Fruit fly (Drosophila melanogaster): Measurements from ENCODE around the gene Mettl3.

The Mettl3 gene

DNA sequence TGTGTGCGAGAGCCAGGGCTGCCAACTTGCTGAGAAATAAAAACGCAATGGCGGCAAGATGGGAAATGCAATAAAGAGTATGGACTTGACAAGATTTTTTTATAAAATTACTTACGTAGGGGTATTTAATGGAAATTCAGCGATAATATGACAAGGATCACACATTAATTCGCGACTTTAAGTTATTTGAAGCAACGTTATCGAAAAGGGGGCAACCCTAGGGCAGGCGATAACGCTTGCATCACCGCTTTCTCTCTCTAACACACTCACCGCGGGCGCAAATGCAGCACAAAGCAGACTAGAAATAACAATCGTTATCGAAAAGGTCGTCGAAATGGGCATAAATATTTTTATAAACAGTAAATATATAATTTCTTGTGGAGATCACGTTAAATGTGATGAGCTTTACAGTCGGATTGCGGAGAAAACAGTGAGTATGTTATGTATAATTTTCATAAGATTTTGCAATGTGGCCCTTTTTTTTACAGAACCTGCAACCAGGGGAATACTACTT, 16.1 kb downstream of the Mettl3 start, which contains the start of gene Rox8 (continued):
- TF ChIP-seq dsf (GFP tag; optimal IDR thresholded peaks at IDR 0.05; ENCODE audit: borderline replicate concordance) (peak; percentile 21), psq (GFP tag; optimal IDR thresholded peaks at IDR 0.05) (peak; percentile 96)

dm6 chr3R:24050690-24051440, 18.9 kb downstream of the Mettl3 start, which contains the start of the genes Atg6 and Pisd:
TSS of gene Atg6 (minus strand) at chr3R:24050782.
TSS of gene Pisd (plus strand) at chr3R:24050783.
- TF ChIP-seq Myc (optimal IDR thresholded peaks at IDR 0.05) (peak; percentile 77), ey (GFP tag; optimal IDR thresholded peaks at IDR 0.05) (peak; percentile 33), jim (GFP tag; optimal IDR thresholded peaks at IDR 0.05) (no peak), Hr83 (GFP tag; optimal IDR thresholded peaks at IDR 0.05; ENCODE audit: poor library complexity, severe bottlenecking) (no peak), Hr78 (GFP tag; optimal IDR thresholded peaks at IDR 0.05) (no peak), woc (GFP tag; optimal IDR thresholded peaks at IDR 0.05) (peak; percentile 66), OdsH (GFP tag; optimal IDR thresholded peaks at IDR 0.05) (no peak), Abd-B (GFP tag; optimal IDR thresholded peaks at IDR 0.05) (no peak), brk (GFP tag; optimal IDR thresholded peaks at IDR 0.05) (no peak), Dfd (GFP tag; optimal IDR thresholded peaks at IDR 0.05) (no peak), pan (optimal IDR thresholded peaks at IDR 0.05) (no peak), h (GFP tag; optimal IDR thresholded peaks at IDR 0.05) (peak; percentile 78), Rel (GFP tag; optimal IDR thresholded peaks at IDR 0.05) (no peak), Rel (tag; optimal IDR thresholded peaks at IDR 0.05) (peak; percentile 54), Jra (GFP tag; optimal IDR thresholded peaks at IDR 0.05) (no peak), psq (GFP tag; optimal IDR thresholded peaks at IDR 0.05) (peak; percentile 26), fru (GFP tag; optimal IDR thresholded peaks at IDR 0.05) (peak; percentile 99), HLH106 (tag; optimal IDR thresholded peaks at IDR 0.05) (peak; percentile 31), foxo (GFP tag; optimal IDR thresholded peaks at IDR 0.05) (peak in 1 of 2 experiments; percentile 44), N (GFP tag; optimal IDR thresholded peaks at IDR 0.05) (no peak), GATAd (GFP tag; optimal IDR thresholded peaks at IDR 0.05) (no peak), usp (GFP tag; optimal IDR thresholded peaks at IDR 0.05) (no peak), Mio (GFP tag; optimal IDR thresholded peaks at IDR 0.05) (no peak), dmrt93B (GFP tag; optimal IDR thresholded peaks at IDR 0.05) (no peak), Sp1 (GFP tag; optimal IDR thresholded peaks at IDR 0.05) (peak; percentile 44), CrebA (GFP tag; optimal IDR thresholded peaks at IDR 0.05; ENCODE audit: borderline replicate concordance) (no peak), tai (GFP tag; optimal IDR thresholded peaks at IDR 0.05) (no peak), dl (GFP tag; optimal IDR thresholded peaks at IDR 0.05; ENCODE audit: insufficient read depth in 1 of 2, partially characterized antibody in 2 of 2) (no peak), sv (GFP tag; optimal IDR thresholded peaks at IDR 0.05) (no peak), CG9705 (GFP tag; optimal IDR thresholded peaks at IDR 0.05) (no peak), br (GFP tag; optimal IDR thresholded peaks at IDR 0.05) (no peak), lola (GFP tag; optimal IDR thresholded peaks at IDR 0.05) (no peak), Hnf4 (GFP tag; optimal IDR thresholded peaks at IDR 0.05) (peak; percentile 33), rgr (GFP tag; optimal IDR thresholded peaks at IDR 0.05) (peak; percentile 57), Dif (GFP tag; optimal IDR thresholded peaks at IDR 0.05; ENCODE audit: partially characterized antibody) (no peak), sage (GFP tag; optimal IDR thresholded peaks at IDR 0.05) (no peak)

DNA sequence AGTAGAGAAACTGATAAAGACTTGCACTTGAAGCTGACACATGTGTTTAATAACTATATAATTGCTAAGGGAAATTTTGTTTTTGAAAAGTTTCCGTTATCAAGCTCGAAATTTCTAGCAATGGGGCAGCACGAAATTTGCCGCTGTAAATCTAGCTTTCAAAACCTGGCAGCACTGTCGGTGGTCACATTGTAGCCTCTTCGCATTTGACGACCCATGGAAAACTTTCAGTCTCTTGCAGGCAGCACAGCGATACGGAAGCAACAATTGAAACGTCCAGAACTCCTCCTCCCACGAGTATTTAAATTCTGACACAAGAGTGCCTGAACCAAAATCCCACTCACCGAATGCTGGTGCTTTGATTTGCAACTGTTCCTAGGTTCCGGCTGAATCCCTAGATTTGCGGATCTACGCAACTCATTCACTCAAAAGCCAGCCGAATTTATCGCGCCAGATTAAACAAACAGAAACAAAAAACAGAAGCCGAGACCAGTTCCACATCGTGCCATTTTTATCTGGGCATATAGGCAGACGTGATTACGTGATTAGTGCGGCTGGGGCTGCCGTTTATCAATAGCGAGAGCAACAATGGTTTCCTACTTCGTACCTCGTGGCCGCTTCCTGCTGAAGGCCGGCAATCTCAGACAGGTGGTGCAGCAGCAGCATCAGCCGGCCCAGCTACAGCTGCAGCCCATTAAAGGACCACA, 19.7 kb downstream of the Mettl3 start:
- TF ChIP-seq CG32264 (GFP tag; optimal IDR thresholded peaks at IDR 0.05) (no peak), CG9705 (GFP tag; optimal IDR thresholded peaks at IDR 0.05) (no peak), Dif (GFP tag; optimal IDR thresholded peaks at IDR 0.05; ENCODE audit: partially characterized antibody) (peak; percentile 54), h (GFP tag; optimal IDR thresholded peaks at IDR 0.05) (peak; percentile 11), Mio (GFP tag; optimal IDR thresholded peaks at IDR 0.05) (no peak), Dfd (GFP tag; optimal IDR thresholded peaks at IDR 0.05) (no peak), dmrt93B (GFP tag; optimal IDR thresholded peaks at IDR 0.05) (no peak), Rel (GFP tag; optimal IDR thresholded peaks at IDR 0.05) (no peak), Rel (tag; optimal IDR thresholded peaks at IDR 0.05) (peak; percentile 28), brk (GFP tag; optimal IDR thresholded peaks at IDR 0.05) (no peak), jim (GFP tag; optimal IDR thresholded peaks at IDR 0.05) (no peak), Hr78 (GFP tag; optimal IDR thresholded peaks at IDR 0.05) (no peak)
